Worm (Caenorhabditis elegans) whole organism, late embryonic: ENCODE results near the gene K10D2.8.

ENCODE experiments used
- C08G9.2 ChIP-seq: sonication (generic microtip); optimal IDR thresholded peaks from 2 replicates; lab custom pipeline; 2016; ENCODE audit warnings: mild to moderate bottlenecking, missing genetic modification characterization, moderate library complexity, missing compliant biosample characterization
- C38D4.7 ChIP-seq: fragments of 200-800 bp; sonication (Bioruptor generic); optimal IDR thresholded peaks from 2 replicates; lab custom pipeline; 2018; ENCODE audit warnings: mild to moderate bottlenecking, missing genetic modification characterization, moderate library complexity, missing compliant biosample characterization
- K02D7.2 ChIP-seq: sonication (generic microtip); optimal IDR thresholded peaks from 2 replicates; lab custom pipeline; 2017; ENCODE audit warnings: mild to moderate bottlenecking, missing genetic modification characterization, missing compliant biosample characterization
- K09A11.1 ChIP-seq: sonication (generic microtip); optimal IDR thresholded peaks from 2 replicates; lab custom pipeline; 2017; ENCODE audit warnings: antibody characterized with exemption, mild to moderate bottlenecking, missing genetic modification characterization, missing compliant biosample characterization; ENCODE audit not compliant: insufficient read depth
- T23F11.4 ChIP-seq: fragments of 200-800 bp; sonication (Bioruptor generic); optimal IDR thresholded peaks from 2 replicates; lab custom pipeline; 2018; ENCODE audit warnings: mild to moderate bottlenecking, missing genetic modification characterization, missing compliant biosample characterization
- Y22D7AL.16 ChIP-seq: sonication (generic microtip); optimal IDR thresholded peaks from 2 replicates; lab custom pipeline; 2016; ENCODE audit warnings: missing genetic modification characterization, missing compliant biosample characterization
- ama-1 ChIP-seq: fragments of 150-350 bp; optimal IDR thresholded peaks from 2 replicates; lab custom pipeline; 2014
- ceh-18 ChIP-seq: sonication (generic microtip); optimal IDR thresholded peaks from 2 replicates; lab custom pipeline; 2016; ENCODE audit warnings: missing genetic modification characterization, missing compliant biosample characterization
- ceh-2 ChIP-seq: sonication (generic microtip); optimal IDR thresholded peaks from 2 replicates; lab custom pipeline; 2016; ENCODE audit warnings: missing genotype, missing genetic modification characterization, missing compliant biosample characterization
- ceh-30 ChIP-seq: fragments of 150-350 bp; optimal IDR thresholded peaks from 2 replicates; lab custom pipeline; 2014; ENCODE audit warnings: missing biosample characterization, missing genetic modification characterization
- ceh-31 ChIP-seq: sonication (generic microtip); optimal IDR thresholded peaks from 2 replicates; lab custom pipeline; 2016; ENCODE audit warnings: missing genetic modification characterization, missing compliant biosample characterization
- ceh-34 ChIP-seq: sonication (generic microtip); optimal IDR thresholded peaks from 2 replicates; lab custom pipeline; 2016; ENCODE audit warnings: mild to moderate bottlenecking, missing genetic modification characterization, missing compliant biosample characterization
- ceh-45 ChIP-seq: fragments of 200-800 bp; sonication (Bioruptor generic); IDR thresholded peaks from 2 replicates; pipeline ENCODE4 v1.3.6; 2022; ENCODE audit warnings: missing genetic modification reagents, missing genetic modification characterization, missing compliant biosample characterization
- ceh-9 ChIP-seq: sonication (generic microtip); optimal IDR thresholded peaks from 2 replicates; lab custom pipeline; 2016; ENCODE audit warnings: mild to moderate bottlenecking, missing genetic modification characterization, inconsistent platforms, missing compliant biosample characterization
- dmd-4 ChIP-seq: sonication (generic microtip); optimal IDR thresholded peaks from 2 replicates; lab custom pipeline; 2016; ENCODE audit warnings: borderline replicate concordance, missing genetic modification characterization, missing compliant biosample characterization
- elt-2 ChIP-seq: sonication (generic microtip); optimal IDR thresholded peaks from 2 replicates; lab custom pipeline; 2016; ENCODE audit warnings: missing genetic modification reagents, missing genetic modification characterization, missing compliant biosample characterization
- ets-4 ChIP-seq: sonication (generic microtip); optimal IDR thresholded peaks from 2 replicates; lab custom pipeline; 2016; ENCODE audit warnings: missing genetic modification characterization, missing compliant biosample characterization
- hlh-30 ChIP-seq: sonication (generic microtip); optimal IDR thresholded peaks from 2 replicates; lab custom pipeline; 2017; ENCODE audit warnings: antibody characterized with exemption, missing genetic modification characterization, missing compliant biosample characterization; ENCODE audit not compliant: insufficient read depth
- hlh-6 ChIP-seq: sonication (generic microtip); optimal IDR thresholded peaks from 2 replicates; lab custom pipeline; 2016; ENCODE audit warnings: missing genotype, missing genetic modification characterization, missing compliant biosample characterization
- madf-2 ChIP-seq: sonication (generic microtip); optimal IDR thresholded peaks from 2 replicates; lab custom pipeline; 2017; ENCODE audit warnings: missing genetic modification characterization, missing compliant biosample characterization
- nfya-1 ChIP-seq: sonication (generic microtip); optimal IDR thresholded peaks from 2 replicates; lab custom pipeline; 2017; ENCODE audit warnings: missing genetic modification characterization, mild to moderate bottlenecking, missing compliant biosample characterization, antibody characterized with exemption, moderate library complexity
- nhr-11 ChIP-seq: fragments of 150-350 bp; optimal IDR thresholded peaks from 2 replicates; lab custom pipeline; 2014; ENCODE audit warnings: missing biosample characterization, missing genetic modification characterization
- odd-2 ChIP-seq: sonication (generic microtip); optimal IDR thresholded peaks from 2 replicates; lab custom pipeline; 2017; ENCODE audit warnings: antibody characterized with exemption, mild to moderate bottlenecking, missing genetic modification characterization, missing compliant biosample characterization
- pat-9 ChIP-seq: fragments of 200-800 bp; sonication (Bioruptor generic); optimal IDR thresholded peaks from 2 replicates; lab custom pipeline; 2018; ENCODE audit warnings: mild to moderate bottlenecking, missing genetic modification characterization, moderate library complexity, missing compliant biosample characterization
- pax-1 ChIP-seq: fragments of 150-350 bp; optimal IDR thresholded peaks from 2 replicates; lab custom pipeline; 2014; ENCODE audit warnings: missing biosample characterization, missing genetic modification characterization
- pha-2 ChIP-seq: sonication (generic microtip); optimal IDR thresholded peaks from 2 replicates; lab custom pipeline; 2017; ENCODE audit warnings: mild to moderate bottlenecking, missing genetic modification characterization, missing compliant biosample characterization
- pqm-1 ChIP-seq: sonication (generic microtip); optimal IDR thresholded peaks from 2 replicates; lab custom pipeline; 2016; ENCODE audit warnings: missing genetic modification characterization, missing compliant biosample characterization
- ref-2 ChIP-seq: sonication (generic microtip); optimal IDR thresholded peaks from 2 replicates; lab custom pipeline; 2016; ENCODE audit warnings: missing genetic modification characterization, missing compliant biosample characterization
- rnt-1 ChIP-seq: sonication (generic microtip); optimal IDR thresholded peaks from 2 replicates; lab custom pipeline; 2016; ENCODE audit warnings: missing genetic modification characterization, missing compliant biosample characterization
- sdc-2 ChIP-seq: sonication (generic microtip); optimal IDR thresholded peaks from 2 replicates; lab custom pipeline; 2016; ENCODE audit warnings: missing genotype, missing genetic modification characterization, missing compliant biosample characterization
- sox-2 ChIP-seq: fragments of 200-800 bp; sonication (Bioruptor generic); IDR thresholded peaks from 2 replicates; pipeline ENCODE4 v1.3.6; 2022; ENCODE audit warnings: missing genetic modification reagents, missing genetic modification characterization, missing compliant biosample characterization
- sox-4 ChIP-seq: sonication (generic microtip); optimal IDR thresholded peaks from 2 replicates; lab custom pipeline; 2017; ENCODE audit warnings: mild to moderate bottlenecking, missing genetic modification characterization, inconsistent platforms, missing compliant biosample characterization
- tbx-7 ChIP-seq: sonication (generic microtip); optimal IDR thresholded peaks from 2 replicates; lab custom pipeline; 2016; ENCODE audit warnings: missing genotype, missing genetic modification characterization, missing compliant biosample characterization
- ttx-3 ChIP-seq: sonication (generic microtip); optimal IDR thresholded peaks from 2 replicates; lab custom pipeline; 2016; ENCODE audit warnings: missing genetic modification reagents, missing genetic modification characterization, missing compliant biosample characterization
- unc-3 ChIP-seq, 2 experiments: fragments of 200-800 bp in 1 of 2; sonication (Bioruptor generic) in 1 of 2; sonication (generic microtip) in 1 of 2; conservative IDR thresholded peaks in 1 of 2; optimal IDR thresholded peaks in 1 of 2; 2 replicates each; pipeline versions ENCODE4 v1.3.6 to Lab custom; 2016 to 2022; ENCODE audit warnings: missing compliant biosample characterization in 2 of 2, missing genetic modification characterization in 2 of 2, missing genetic modification reagents in 1 of 2
- unc-55 ChIP-seq: sonication (generic microtip); optimal IDR thresholded peaks from 2 replicates; lab custom pipeline; 2017; ENCODE audit warnings: missing biosample characterization, missing genetic modification reagents, missing genetic modification characterization
- ztf-16 ChIP-seq: sonication (generic microtip); optimal IDR thresholded peaks from 2 replicates; lab custom pipeline; 2017; ENCODE audit warnings: missing genetic modification characterization, missing compliant biosample characterization

K10D2.8 gene

DNA sequence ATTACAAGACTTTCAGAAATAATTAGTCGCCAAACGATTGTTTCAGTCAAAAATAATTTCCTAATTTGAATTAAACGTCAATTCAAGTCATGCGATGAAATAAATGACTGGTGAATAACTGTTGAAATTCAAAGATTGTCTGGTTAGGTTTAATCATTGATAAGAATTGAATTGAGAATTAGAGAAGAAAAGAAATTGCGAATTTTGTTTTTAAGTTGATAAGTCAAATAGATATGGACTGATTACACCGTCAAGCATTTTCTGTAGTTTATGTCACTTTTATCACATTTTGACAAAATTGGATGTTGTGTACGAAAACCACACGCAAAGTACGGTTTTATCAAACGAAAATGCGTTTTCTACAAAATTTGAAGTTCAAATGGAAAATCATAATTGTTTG, 12.7 kb downstream of the K10D2.8 start:
- TF ChIP-seq K09A11.1 (tag; lab: Kevin White, UChicago) (no peak), elt-2 (tag; lab: Kevin White, UChicago) (peak; percentile 47), ceh-9 (no peak), ref-2 (tag; lab: Kevin White, UChicago) (no peak), Y22D7AL.16 (tag; lab: Kevin White, UChicago) (no peak), rnt-1 (tag; lab: Kevin White, UChicago) (no peak)
- TF ChIP-seq, all 69 proteins: peak for 1

DNA sequence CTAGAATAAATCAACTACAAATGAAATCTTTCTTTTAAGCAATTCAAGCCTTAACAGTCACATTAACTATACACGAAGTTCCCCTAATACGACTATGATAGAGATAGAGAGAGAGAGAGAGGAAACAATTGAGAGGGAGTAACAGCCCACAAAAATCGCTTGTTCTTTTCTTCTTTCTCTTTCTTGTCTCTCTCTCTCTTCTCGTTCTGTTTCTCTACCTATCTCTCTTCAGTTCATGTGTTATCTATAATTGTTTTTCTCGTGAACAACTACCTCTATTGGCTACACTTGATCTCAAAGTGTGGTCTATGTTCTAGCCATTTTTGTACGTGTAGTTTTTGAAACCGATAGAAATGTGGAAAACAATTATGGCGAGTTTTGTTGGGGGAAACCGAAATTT, 14.1 kb downstream of the K10D2.8 start:
- TF ChIP-seq K02D7.2 (tag; lab: Kevin White, UChicago) (no peak), nfya-1 (peak; percentile 66), hlh-6 (no peak), C08G9.2 (tag; lab: Kevin White, UChicago) (no peak), ceh-18 (tag; lab: Kevin White, UChicago) (peak; percentile 20), sox-4 (no peak), dmd-4 (tag; lab: Kevin White, UChicago) (no peak), ceh-45 (GFP tag; lab: Robert Waterston, UW) (no peak), ceh-30 (tag; lab: Kevin White, UChicago) (no peak), ceh-34 (tag; lab: Kevin White, UChicago) (no peak), tbx-7 (tag; lab: Kevin White, UChicago) (no peak), elt-2 (tag; lab: Kevin White, UChicago) (peak; percentile 5), ets-4 (tag; lab: Kevin White, UChicago) (peak; percentile 34), K09A11.1 (tag; lab: Kevin White, UChicago) (no peak), unc-55 (GFP tag; lab: Kevin White, UChicago) (no peak), T23F11.4 (GFP tag; lab: Kevin White, UChicago) (no peak), pha-2 (tag; lab: Kevin White, UChicago) (no peak), ama-1 (lab: Kevin White, UChicago) (no peak), ceh-31 (tag; lab: Kevin White, UChicago) (no peak), hlh-30 (tag; lab: Kevin White, UChicago) (no peak), nhr-11 (tag; lab: Kevin White, UChicago) (no peak), odd-2 (tag; lab: Kevin White, UChicago) (no peak), ceh-9 (no peak), unc-3 (GFP tag; conservative IDR thresholded peaks at IDR 0.05; lab: Robert Waterston, UW) (no peak), unc-3 (tag; optimal IDR thresholded peaks at IDR 0.05; lab: Kevin White, UChicago) (no peak), pat-9 (tag; lab: Kevin White, UChicago) (no peak), ztf-16 (tag; lab: Kevin White, UChicago) (no peak)

DNA sequence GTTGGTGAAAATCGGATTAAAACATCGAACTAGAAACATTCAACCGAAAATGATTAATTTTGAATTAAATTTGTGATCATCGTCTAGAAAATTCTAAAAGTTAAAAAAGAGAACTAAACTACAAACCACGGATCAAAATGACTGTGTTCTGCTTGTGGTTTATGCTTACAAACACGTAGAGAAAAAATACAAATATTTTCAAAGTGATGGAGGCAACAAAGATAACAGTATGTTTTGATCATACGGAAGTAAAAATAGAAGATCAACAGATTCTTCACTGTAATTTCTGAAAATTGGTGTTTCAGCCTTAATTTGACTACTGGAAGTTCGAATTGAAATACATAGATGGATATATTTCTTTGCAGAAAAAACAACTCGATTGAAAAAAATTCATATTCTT, 14.8 kb downstream of the K10D2.8 start:
- TF ChIP-seq elt-2 (tag; lab: Kevin White, UChicago) = no peak
- TF ChIP-seq dmd-4 (tag; lab: Kevin White, UChicago) = no peak
- TF ChIP-seq pat-9 (tag; lab: Kevin White, UChicago) = no peak
- TF ChIP-seq T23F11.4 (GFP tag; lab: Kevin White, UChicago) = no peak

DNA sequence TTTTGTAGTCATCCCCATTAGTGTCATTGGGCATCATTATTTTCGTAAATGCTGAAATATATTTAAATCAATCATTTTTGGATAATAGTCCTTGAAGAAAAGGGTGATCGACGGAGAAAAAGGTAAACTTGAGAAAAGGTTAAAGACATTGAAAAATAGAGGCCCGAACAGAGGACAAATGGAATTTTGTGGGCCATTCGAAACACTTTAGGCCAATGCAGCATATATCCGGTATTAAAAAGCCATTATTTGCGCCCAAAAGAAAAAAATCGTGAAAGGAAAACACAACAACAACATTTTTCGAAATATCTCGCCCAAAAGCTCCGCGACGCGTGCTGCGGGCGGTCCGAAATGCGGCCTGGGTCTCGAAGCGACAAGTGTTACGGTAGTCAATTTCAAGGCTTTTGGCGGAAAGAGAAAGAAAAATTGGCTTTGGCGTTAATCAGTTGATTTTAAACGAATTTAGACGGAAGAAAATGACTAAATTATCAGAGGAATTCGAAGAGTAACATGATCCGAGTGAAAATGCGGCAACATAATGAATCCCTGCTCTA, 18.4 kb downstream of the K10D2.8 start, which contains the start of gene morc-1:
TSS of gene morc-1 (minus strand) at position 51 of the 554 bp plus-strand sequence.
- TF ChIP-seq ama-1 (lab: Kevin White, UChicago) = no peak
- TF ChIP-seq ttx-3 = no peak
- TF ChIP-seq C38D4.7 (GFP tag; lab: Kevin White, UChicago) = peak; percentile 7
- no peak for TF ChIP-seq nfya-1
- TF ChIP-seq ceh-30 (tag; lab: Kevin White, UChicago) = no peak

DNA sequence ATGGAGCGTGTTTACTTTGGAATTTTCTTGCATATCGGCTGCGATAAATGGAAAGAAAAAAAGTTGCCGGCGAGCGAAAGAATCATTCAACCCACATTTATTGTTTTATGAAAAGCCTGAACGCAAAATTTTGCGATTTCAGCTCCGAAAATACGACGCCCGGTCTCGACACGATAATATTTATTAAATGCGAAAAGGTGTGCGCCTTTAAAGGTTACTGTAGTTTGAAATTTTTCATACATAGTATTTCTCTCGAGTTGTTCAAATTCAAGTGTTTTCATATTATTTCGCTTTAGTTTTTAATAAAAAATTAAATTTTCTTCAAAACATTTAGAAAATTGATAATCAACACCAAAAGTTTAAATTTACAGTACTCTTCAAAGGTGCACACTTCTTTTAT, 20.5 kb downstream of the K10D2.8 start, which contains the start of gene syx-16:
TSS of gene syx-16 (minus strand) at position 118 of the 400 bp plus-strand sequence.
- TF ChIP-seq madf-2 (tag; lab: Kevin White, UChicago) (no peak), unc-3 (GFP tag; conservative IDR thresholded peaks at IDR 0.05; lab: Robert Waterston, UW) (no peak), unc-3 (tag; optimal IDR thresholded peaks at IDR 0.05; lab: Kevin White, UChicago) (no peak), pax-1 (tag; lab: Kevin White, UChicago) (no peak), K09A11.1 (tag; lab: Kevin White, UChicago) (no peak), sdc-2 (tag; lab: Kevin White, UChicago) (no peak), T23F11.4 (GFP tag; lab: Kevin White, UChicago) (no peak), ceh-18 (tag; lab: Kevin White, UChicago) (no peak), C08G9.2 (tag; lab: Kevin White, UChicago) (no peak), rnt-1 (tag; lab: Kevin White, UChicago) (no peak), pqm-1 (tag; lab: Kevin White, UChicago) (no peak), sox-2 (no peak), ceh-2 (tag; lab: Kevin White, UChicago) (no peak)
- TF ChIP-seq, all 69 proteins: peak for 0
